Fruit fly (Drosophila melanogaster): ENCODE data around the gene CG18294.

The CG18294 gene

dm6 chr3L:19518232-19518631, 42.9 kb upstream of the CG18294 start, which contains the start of gene Cpr76Ba:
Gene Cpr76Ba, minus strand, starts transcription at chr3L:19518332.
- TF ChIP-seq CG3838 (GFP tag; optimal IDR thresholded peaks at IDR 0.05) = no peak
- no peak for TF ChIP-seq CG30403 (GFP tag; optimal IDR thresholded peaks at IDR 0.05)
- TF ChIP-seq ttk (GFP tag; IDR thresholded peaks at IDR 0.05) = no peak
- TF ChIP-seq Tbp (GFP tag; optimal IDR thresholded peaks at IDR 0.05) = no peak
- no peak for TF ChIP-seq ATbp (GFP tag; optimal IDR thresholded peaks at IDR 0.05)
- no peak for TF ChIP-seq bab2 (GFP tag; optimal IDR thresholded peaks at IDR 0.05)
- no peak for TF ChIP-seq CG10209 (GFP tag; optimal IDR thresholded peaks at IDR 0.05)
- TF ChIP-seq Chrac-16 (GFP tag; optimal IDR thresholded peaks at IDR 0.05) = no peak
- no peak for TF ChIP-seq dati (GFP tag; IDR thresholded peaks at IDR 0.05)
- TF ChIP-seq Doc3 (GFP tag; IDR thresholded peaks at IDR 0.05; ENCODE audit: partially characterized antibody) = no peak
- no peak for TF ChIP-seq CG18476 (GFP tag; optimal IDR thresholded peaks at IDR 0.05)
- no peak for TF ChIP-seq CG2678 (tag; optimal IDR thresholded peaks at IDR 0.05)
- no peak for TF ChIP-seq CG8281 (tag; optimal IDR thresholded peaks at IDR 0.05)
- TF ChIP-seq CG16779 (GFP tag; IDR thresholded peaks at IDR 0.05) = no peak
- TF ChIP-seq HmgZ (tag; optimal IDR thresholded peaks at IDR 0.05) = no peak
- no peak for TF ChIP-seq Dll (GFP tag; IDR thresholded peaks at IDR 0.05; ENCODE audit: partially characterized antibody)

DNA sequence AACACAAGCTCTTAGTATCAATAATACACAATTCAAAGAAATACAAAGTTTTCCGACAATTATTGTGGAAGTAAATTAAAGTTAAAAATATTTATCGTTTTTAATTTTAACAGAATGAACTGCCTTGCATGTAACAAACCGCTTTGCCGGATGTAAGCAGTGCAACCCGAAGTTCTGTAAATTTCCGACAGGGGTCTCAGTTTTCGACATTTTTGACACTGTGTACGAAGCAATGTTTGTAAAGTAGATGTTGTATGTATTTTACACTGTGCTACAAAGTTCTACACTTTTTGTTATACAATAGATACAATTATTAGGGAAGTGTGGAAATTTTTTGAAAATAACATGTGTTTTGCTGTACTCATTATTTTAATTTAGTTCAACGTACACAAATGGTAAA, 41.2 kb upstream of the CG18294 start:
- peak; percentile 76 for TF ChIP-seq Atf-2 (GFP tag; optimal IDR thresholded peaks at IDR 0.05)
- TF ChIP-seq CG16863 (GFP tag; optimal IDR thresholded peaks at IDR 0.05) = peak; percentile 76
- TF ChIP-seq croc (GFP tag; conservative IDR thresholded peaks at IDR 0.05) = peak; percentile 87
- TF ChIP-seq slp2 (GFP tag; optimal IDR thresholded peaks at IDR 0.05) = peak; percentile 89
- peak; percentile 48 for TF ChIP-seq CG1529 (GFP tag; optimal IDR thresholded peaks at IDR 0.05)
- TF ChIP-seq CG30403 (GFP tag; optimal IDR thresholded peaks at IDR 0.05) = peak; percentile 90
- no peak for TF ChIP-seq CG7556 (GFP tag; optimal IDR thresholded peaks at IDR 0.05)
- TF ChIP-seq MESR4 (GFP tag; optimal IDR thresholded peaks at IDR 0.05) = no peak
- TF ChIP-seq CG2116 (GFP tag; optimal IDR thresholded peaks at IDR 0.05) = peak; percentile 65
- peak; percentile 96 for TF ChIP-seq ci (GFP tag; IDR thresholded peaks at IDR 0.05)
- TF ChIP-seq Hr51 (GFP tag; optimal IDR thresholded peaks at IDR 0.05) = peak; percentile 69 to 77
- TF ChIP-seq CG4707 (GFP tag; optimal IDR thresholded peaks at IDR 0.05) = peak; percentile 48
- TF ChIP-seq bowl (GFP tag; IDR thresholded peaks at IDR 0.05) = peak; percentile 61; the same call in 1 of the 2 replicates
- peak; percentile 100 for TF ChIP-seq Ets97D (GFP tag; optimal IDR thresholded peaks at IDR 0.05)
- 0 out of 3 replicates have a peak, but pooled peaks have one; percentile 55 for TF ChIP-seq z (GFP tag; IDR thresholded peaks at IDR 0.05)
- TF ChIP-seq CG4282 (GFP tag; optimal IDR thresholded peaks at IDR 0.05) = peak; percentile 65
- peak; percentile 92 for TF ChIP-seq Dad (GFP tag; optimal IDR thresholded peaks at IDR 0.05)
- peak; percentile 30 for TF ChIP-seq bigmax (GFP tag; optimal IDR thresholded peaks at IDR 0.05)
- TF ChIP-seq CG1647 (GFP tag; optimal IDR thresholded peaks at IDR 0.05) = peak; percentile 90
- TF ChIP-seq CG17568 (GFP tag; optimal IDR thresholded peaks at IDR 0.05) = no peak
- TF ChIP-seq GATAe (GFP tag; conservative IDR thresholded peaks at IDR 0.05) = peak; percentile 65
- peak; percentile 92 for TF ChIP-seq Mrtf (GFP tag; IDR thresholded peaks at IDR 0.05)
- TF ChIP-seq slou (GFP tag; optimal IDR thresholded peaks at IDR 0.05) = peak; percentile 96
- TF ChIP-seq CG8388 (GFP tag; optimal IDR thresholded peaks at IDR 0.05) = peak; percentile 76
- no peak for TF ChIP-seq CG2678 (tag; optimal IDR thresholded peaks at IDR 0.05)
- peak; percentile 76 for TF ChIP-seq wek (GFP tag; optimal IDR thresholded peaks at IDR 0.05)
- TF ChIP-seq CkIIα-i1 (GFP tag; IDR thresholded peaks at IDR 0.05) = 0 out of 2 replicates have a peak, but pooled peaks have one; percentile 50
- TF ChIP-seq CG9817 (tag; optimal IDR thresholded peaks at IDR 0.05) = peak; percentile 96
- peak; percentile 77 for TF ChIP-seq jing (GFP tag; optimal IDR thresholded peaks at IDR 0.05)
- TF ChIP-seq Doc3 (GFP tag; IDR thresholded peaks at IDR 0.05; ENCODE audit: partially characterized antibody) = no peak
- TF ChIP-seq sens (GFP tag) = peak; percentile 97
- peak; percentile 64 for TF ChIP-seq scrt (GFP tag; optimal IDR thresholded peaks at IDR 0.05)
- TF ChIP-seq CG14014 (GFP tag; IDR thresholded peaks at IDR 0.05) = peak; percentile 85; the same call in 1 of the 2 replicates
- peak; percentile 88 for TF ChIP-seq CG9727 (GFP tag; optimal IDR thresholded peaks at IDR 0.05)
- TF ChIP-seq tll (GFP tag; optimal IDR thresholded peaks at IDR 0.05) = peak in 1 of 2 experiments; percentile 28
- TF ChIP-seq mirr (GFP tag; optimal IDR thresholded peaks at IDR 0.05) = peak; percentile 90

Measured in whole organism, embryonic.